Worm (Caenorhabditis elegans): ENCODE measurements around the gene fbxa-7.

The fbxa-7 gene

ce11 chrIII:2251348-2251747 is at the start of gene fbxa-7:
Gene fbxa-7 (minus strand): TSS chrIII:2251448.
- no peak for TF ChIP-seq unc-62 (GFP tag; optimal IDR thresholded peaks at IDR 0.05)
- no peak for TF ChIP-seq snpc-1.3 (tag; optimal IDR thresholded peaks at IDR 0.05; ENCODE audit: insufficient read depth)
- no peak for TF ChIP-seq fkh-3 (tag; optimal IDR thresholded peaks at IDR 0.05)
- TF ChIP-seq lsl-1 (GFP tag; optimal IDR thresholded peaks at IDR 0.05) = no peak
- TF ChIP-seq C17E4.6 (GFP tag; IDR thresholded peaks at IDR 0.05) = no peak
- no peak for TF ChIP-seq tbp1 (GFP tag; optimal IDR thresholded peaks at IDR 0.05)
- TF ChIP-seq F37B4.10 (GFP tag; IDR thresholded peaks at IDR 0.05) = no peak
- no peak for TF ChIP-seq madf-6 (GFP tag; IDR thresholded peaks at IDR 0.05)
- TF ChIP-seq ceh-27 (GFP tag; optimal IDR thresholded peaks at IDR 0.05) = no peak
- TF ChIP-seq B0336.3 (GFP tag; IDR thresholded peaks at IDR 0.05) = no peak
- no peak for TF ChIP-seq ceh-58 (GFP tag; IDR thresholded peaks at IDR 0.05)
- TF ChIP-seq mxl-1 (tag; optimal IDR thresholded peaks at IDR 0.05) = no peak
- TF ChIP-seq zfh-2 (GFP tag; conservative IDR thresholded peaks at IDR 0.05) = no peak
- no peak for TF ChIP-seq aptf-3 (GFP tag; IDR thresholded peaks at IDR 0.05)

DNA sequence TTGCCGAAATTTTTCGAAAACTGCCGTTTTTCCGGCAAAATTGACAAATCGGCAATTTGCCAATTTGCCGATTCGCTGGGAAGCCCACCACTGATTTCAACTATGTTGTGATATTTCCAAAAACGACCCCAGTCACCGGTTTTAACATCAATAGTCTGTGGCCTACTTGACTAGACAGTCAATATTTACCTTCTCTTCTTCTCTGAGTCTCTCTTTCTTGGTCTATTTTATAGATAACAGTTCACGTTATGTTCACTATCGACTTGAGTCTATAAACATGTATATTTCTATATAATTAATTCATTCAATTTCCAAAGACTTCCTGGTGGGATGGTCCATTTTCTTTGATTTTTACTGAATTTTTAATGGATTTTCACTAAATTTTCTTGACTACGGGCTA is 43.5 kb upstream of the fbxa-7 start:
- TF ChIP-seq snpc-3.4 (tag; optimal IDR thresholded peaks at IDR 0.05) = no peak
- no peak for TF ChIP-seq lag-1 (GFP tag; IDR thresholded peaks at IDR 0.05)
- peak; percentile 30 for TF ChIP-seq nhr-80 (tag; optimal IDR thresholded peaks at IDR 0.05)

DNA sequence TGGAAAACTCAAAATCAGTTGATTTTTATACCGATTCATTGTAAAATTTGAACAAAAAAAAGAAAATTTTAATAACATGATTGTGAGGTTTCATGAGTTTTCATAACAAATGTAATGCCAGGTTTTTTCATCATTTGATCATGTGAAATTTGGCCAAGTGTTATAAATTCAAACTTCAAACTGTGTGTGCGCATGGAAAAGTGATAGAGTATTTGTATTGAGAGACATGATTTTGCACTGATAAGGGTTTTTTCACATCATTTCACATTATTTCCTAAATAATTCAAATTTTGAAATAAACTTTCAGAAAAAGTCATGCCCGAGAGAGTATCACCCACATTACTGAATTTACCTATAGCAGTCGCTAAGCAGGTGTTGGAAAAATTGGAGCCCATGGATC is 39.9 kb upstream of the fbxa-7 start, which contains the start of gene fbxa-219:
TSS of gene fbxa-219 (plus strand) at position 277 of the 400 bp plus-strand sequence.
- TF ChIP-seq cebp-1 (GFP tag; IDR thresholded peaks at IDR 0.05) (no peak), cebp-1 (tag; optimal IDR thresholded peaks at IDR 0.05) (peak; percentile 22), mxl-1 (tag; optimal IDR thresholded peaks at IDR 0.05) (no peak), nhr-27 (tag; optimal IDR thresholded peaks at IDR 0.05) (no peak), C17E4.6 (GFP tag; IDR thresholded peaks at IDR 0.05) (no peak), nfyb-1 (GFP tag; IDR thresholded peaks at IDR 0.05) (no peak), pbrm-1 (GFP tag; IDR thresholded peaks at IDR 0.05) (no peak), nhr-80 (tag; optimal IDR thresholded peaks at IDR 0.05) (peak; percentile 35)

DNA sequence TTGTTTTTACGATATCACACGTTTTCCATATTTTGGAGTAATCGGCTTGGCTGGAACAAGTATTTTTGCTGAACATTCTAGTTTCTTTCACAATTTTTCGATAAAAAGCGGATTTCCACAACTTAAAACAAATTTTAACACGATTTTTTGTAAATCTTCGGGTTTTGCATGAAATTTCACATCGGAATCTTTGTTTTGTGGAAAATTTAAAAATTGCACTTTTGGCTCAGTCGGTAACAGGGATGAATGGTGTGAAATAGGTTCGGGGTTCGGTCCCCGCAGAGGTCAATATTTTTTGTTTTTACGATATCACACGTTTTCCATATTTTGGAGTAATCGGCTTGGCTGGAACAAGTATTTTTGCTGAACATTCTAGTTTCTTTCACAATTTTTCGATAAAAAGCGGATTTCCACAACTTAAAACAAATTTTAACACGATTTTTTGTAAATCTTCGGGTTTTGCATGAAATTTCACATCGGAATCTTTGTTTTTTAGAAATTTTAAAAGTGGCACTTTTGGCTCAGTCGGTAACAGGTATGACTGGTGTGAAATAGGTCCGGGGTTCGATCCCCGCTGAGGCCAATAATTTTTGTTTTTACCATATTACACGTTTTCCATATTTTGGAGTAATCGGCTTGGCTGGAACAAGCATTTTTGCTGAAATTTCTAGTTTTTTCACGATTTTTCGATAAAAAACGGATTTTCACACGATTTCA is 39.1 kb upstream of the fbxa-7 start:
- TF ChIP-seq lsl-1 (GFP tag; optimal IDR thresholded peaks at IDR 0.05) = peak; percentile 7
- TF ChIP-seq rpc-1 (optimal IDR thresholded peaks at IDR 0.05) = peak; percentile 26
- TF ChIP-seq rpc-1 (tag; optimal IDR thresholded peaks at IDR 0.05) = peak; percentile 67
- peak; percentile 29; the same call in 1 of the 2 replicates for TF ChIP-seq hmg-1.2 (GFP tag; IDR thresholded peaks at IDR 0.05)
- TF ChIP-seq mcd-1 (GFP tag; IDR thresholded peaks at IDR 0.05) = 0 out of 2 replicates have a peak, but pooled peaks have one; percentile 13
- TF ChIP-seq lin-26 (GFP tag; IDR thresholded peaks at IDR 0.05) = peak; percentile 65; the same call in 1 of the 2 replicates
- TF ChIP-seq tbp1 (GFP tag; optimal IDR thresholded peaks at IDR 0.05) = peak; percentile 82
- peak; percentile 62 for TF ChIP-seq B0261.1 (tag; optimal IDR thresholded peaks at IDR 0.05)

DNA sequence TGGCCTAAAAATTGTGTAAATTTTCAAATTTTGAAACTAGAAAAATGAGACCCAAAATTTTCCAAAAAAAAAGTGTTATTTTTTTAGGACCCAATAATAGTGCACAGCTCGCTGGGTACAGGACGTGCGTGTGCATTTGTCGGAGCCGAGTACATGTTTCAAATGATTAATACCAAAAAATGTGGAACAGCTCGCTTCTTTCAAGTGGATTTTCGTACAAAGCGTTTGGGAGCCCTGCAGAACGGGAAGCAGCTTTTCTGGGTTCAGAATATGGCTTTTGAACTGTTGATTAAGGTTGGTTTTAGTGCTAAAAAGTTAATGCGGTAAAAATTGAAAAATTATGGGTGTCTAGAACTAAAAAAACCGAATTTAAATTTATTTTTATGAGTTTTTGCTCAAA is 37.0 kb upstream of the fbxa-7 start:
- TF ChIP-seq ztf-25 (GFP tag; IDR thresholded peaks at IDR 0.05) (no peak), zim-3 (tag; optimal IDR thresholded peaks at IDR 0.05) (no peak), ztf-28 (GFP tag; IDR thresholded peaks at IDR 0.05) (no peak), mes-4 (tag; optimal IDR thresholded peaks at IDR 0.05) (no peak), ccch-3 (GFP tag; optimal IDR thresholded peaks at IDR 0.05) (no peak), madf-6 (GFP tag; IDR thresholded peaks at IDR 0.05) (no peak), dpff-1 (tag; optimal IDR thresholded peaks at IDR 0.05) (no peak), ceh-27 (GFP tag; optimal IDR thresholded peaks at IDR 0.05) (no peak)
